Worm (Caenorhabditis elegans) whole organism, late embryonic: ENCODE data around the gene dagl-2.

ENCODE experiments used
- C08G9.2 ChIP-seq: sonication (generic microtip); optimal IDR thresholded peaks from 2 replicates; lab custom pipeline; 2016; ENCODE audit warnings: mild to moderate bottlenecking, missing genetic modification characterization, moderate library complexity, missing compliant biosample characterization
- K02D7.2 ChIP-seq: sonication (generic microtip); optimal IDR thresholded peaks from 2 replicates; lab custom pipeline; 2017; ENCODE audit warnings: mild to moderate bottlenecking, missing genetic modification characterization, missing compliant biosample characterization
- K09A11.1 ChIP-seq: sonication (generic microtip); optimal IDR thresholded peaks from 2 replicates; lab custom pipeline; 2017; ENCODE audit warnings: antibody characterized with exemption, mild to moderate bottlenecking, missing genetic modification characterization, missing compliant biosample characterization; ENCODE audit not compliant: insufficient read depth
- ceh-14 ChIP-seq: sonication (generic microtip); optimal IDR thresholded peaks from 2 replicates; lab custom pipeline; 2016; ENCODE audit warnings: missing genotype, missing genetic modification characterization, missing compliant biosample characterization
- ceh-19 ChIP-seq: fragments of 200-800 bp; sonication (Bioruptor generic); optimal IDR thresholded peaks from 2 replicates; lab custom pipeline; 2018; ENCODE audit warnings: mild to moderate bottlenecking, missing genetic modification characterization, missing compliant biosample characterization
- ceh-2 ChIP-seq: sonication (generic microtip); optimal IDR thresholded peaks from 2 replicates; lab custom pipeline; 2016; ENCODE audit warnings: missing genotype, missing genetic modification characterization, missing compliant biosample characterization
- ceh-31 ChIP-seq: sonication (generic microtip); optimal IDR thresholded peaks from 2 replicates; lab custom pipeline; 2016; ENCODE audit warnings: missing genetic modification characterization, missing compliant biosample characterization
- ceh-45 ChIP-seq: fragments of 200-800 bp; sonication (Bioruptor generic); IDR thresholded peaks from 2 replicates; pipeline ENCODE4 v1.3.6; 2022; ENCODE audit warnings: missing genetic modification reagents, missing genetic modification characterization, missing compliant biosample characterization
- ceh-48 ChIP-seq: sonication (generic microtip); optimal IDR thresholded peaks from 2 replicates; lab custom pipeline; 2016; ENCODE audit warnings: missing genetic modification characterization, inconsistent platforms, missing compliant biosample characterization
- che-1 ChIP-seq: sonication (generic microtip); optimal IDR thresholded peaks from 2 replicates; lab custom pipeline; 2016; ENCODE audit warnings: mild to moderate bottlenecking, missing genetic modification characterization, missing compliant biosample characterization
- dmd-4 ChIP-seq: sonication (generic microtip); optimal IDR thresholded peaks from 2 replicates; lab custom pipeline; 2016; ENCODE audit warnings: borderline replicate concordance, missing genetic modification characterization, missing compliant biosample characterization
- elt-2 ChIP-seq: sonication (generic microtip); optimal IDR thresholded peaks from 2 replicates; lab custom pipeline; 2016; ENCODE audit warnings: missing genetic modification reagents, missing genetic modification characterization, missing compliant biosample characterization
- eyg-1 ChIP-seq: sonication (generic microtip); optimal IDR thresholded peaks from 2 replicates; lab custom pipeline; 2016; ENCODE audit warnings: missing genotype, missing genetic modification characterization, missing compliant biosample characterization
- fkh-10 ChIP-seq: fragments of 150-350 bp; optimal IDR thresholded peaks from 2 replicates; lab custom pipeline; 2014; ENCODE audit warnings: missing biosample characterization, missing genetic modification reagents, missing genetic modification characterization
- hlh-13 ChIP-seq: fragments of 200-800 bp; sonication (Bioruptor generic); optimal IDR thresholded peaks from 2 replicates; lab custom pipeline; 2018; ENCODE audit warnings: mild to moderate bottlenecking, missing genetic modification characterization, missing compliant biosample characterization
- hlh-15 ChIP-seq: sonication (generic microtip); optimal IDR thresholded peaks from 2 replicates; lab custom pipeline; 2016; ENCODE audit warnings: missing genetic modification characterization, missing compliant biosample characterization
- hlh-6 ChIP-seq: sonication (generic microtip); optimal IDR thresholded peaks from 2 replicates; lab custom pipeline; 2016; ENCODE audit warnings: missing genotype, missing genetic modification characterization, missing compliant biosample characterization
- lim-6 ChIP-seq: sonication (generic microtip); optimal IDR thresholded peaks from 2 replicates; lab custom pipeline; 2016; ENCODE audit warnings: missing genetic modification characterization, missing compliant biosample characterization
- nhr-11 ChIP-seq: fragments of 150-350 bp; optimal IDR thresholded peaks from 2 replicates; lab custom pipeline; 2014; ENCODE audit warnings: missing biosample characterization, missing genetic modification characterization
- nhr-232 ChIP-seq: sonication (generic microtip); optimal IDR thresholded peaks from 2 replicates; lab custom pipeline; 2016; ENCODE audit warnings: missing genetic modification characterization, missing compliant biosample characterization
- pat-9 ChIP-seq: fragments of 200-800 bp; sonication (Bioruptor generic); optimal IDR thresholded peaks from 2 replicates; lab custom pipeline; 2018; ENCODE audit warnings: mild to moderate bottlenecking, missing genetic modification characterization, moderate library complexity, missing compliant biosample characterization
- pax-1 ChIP-seq: fragments of 150-350 bp; optimal IDR thresholded peaks from 2 replicates; lab custom pipeline; 2014; ENCODE audit warnings: missing biosample characterization, missing genetic modification characterization
- pha-4 ChIP-seq: fragments of 150-350 bp; optimal IDR thresholded peaks from 2 replicates; lab custom pipeline; 2018; ENCODE audit warnings: missing biosample characterization, missing genetic modification reagents, missing genetic modification characterization
- pros-1 ChIP-seq: fragments of 150-350 bp; optimal IDR thresholded peaks from 2 replicates; lab custom pipeline; 2014; ENCODE audit warnings: missing biosample characterization, missing genetic modification reagents, missing genetic modification characterization
- ref-2 ChIP-seq: sonication (generic microtip); optimal IDR thresholded peaks from 2 replicates; lab custom pipeline; 2016; ENCODE audit warnings: missing genetic modification characterization, missing compliant biosample characterization
- sdc-2 ChIP-seq: sonication (generic microtip); optimal IDR thresholded peaks from 2 replicates; lab custom pipeline; 2016; ENCODE audit warnings: missing genotype, missing genetic modification characterization, missing compliant biosample characterization
- sox-4 ChIP-seq: sonication (generic microtip); optimal IDR thresholded peaks from 2 replicates; lab custom pipeline; 2017; ENCODE audit warnings: mild to moderate bottlenecking, missing genetic modification characterization, inconsistent platforms, missing compliant biosample characterization
- syd-9 ChIP-seq: sonication (generic microtip); optimal IDR thresholded peaks from 2 replicates; lab custom pipeline; 2016; ENCODE audit warnings: mild to moderate bottlenecking, missing genetic modification characterization, moderate library complexity, missing compliant biosample characterization
- tbx-7 ChIP-seq: sonication (generic microtip); optimal IDR thresholded peaks from 2 replicates; lab custom pipeline; 2016; ENCODE audit warnings: missing genotype, missing genetic modification characterization, missing compliant biosample characterization
- ttx-3 ChIP-seq: sonication (generic microtip); optimal IDR thresholded peaks from 2 replicates; lab custom pipeline; 2016; ENCODE audit warnings: missing genetic modification reagents, missing genetic modification characterization, missing compliant biosample characterization
- unc-3 ChIP-seq, 2 experiments: fragments of 200-800 bp in 1 of 2; sonication (Bioruptor generic) in 1 of 2; sonication (generic microtip) in 1 of 2; conservative IDR thresholded peaks in 1 of 2; optimal IDR thresholded peaks in 1 of 2; 2 replicates each; pipeline versions ENCODE4 v1.3.6 to Lab custom; 2016 to 2022; ENCODE audit warnings: missing compliant biosample characterization in 2 of 2, missing genetic modification characterization in 2 of 2, missing genetic modification reagents in 1 of 2
- unc-42 ChIP-seq: sonication (generic microtip); optimal IDR thresholded peaks from 2 replicates; lab custom pipeline; 2016; ENCODE audit warnings: missing genotype, missing genetic modification characterization, missing compliant biosample characterization
- unc-55 ChIP-seq: sonication (generic microtip); optimal IDR thresholded peaks from 2 replicates; lab custom pipeline; 2017; ENCODE audit warnings: missing biosample characterization, missing genetic modification reagents, missing genetic modification characterization

Gene dagl-2

ce11 chrIII:778771-779170 lies 4.3 kb downstream of the dagl-2 start, which contains the start of gene alh-11 (continued):
- TF ChIP-seq hlh-13 (GFP tag; lab: Kevin White, UChicago), result no peak
- no peak for TF ChIP-seq che-1 (tag; lab: Kevin White, UChicago)

DNA sequence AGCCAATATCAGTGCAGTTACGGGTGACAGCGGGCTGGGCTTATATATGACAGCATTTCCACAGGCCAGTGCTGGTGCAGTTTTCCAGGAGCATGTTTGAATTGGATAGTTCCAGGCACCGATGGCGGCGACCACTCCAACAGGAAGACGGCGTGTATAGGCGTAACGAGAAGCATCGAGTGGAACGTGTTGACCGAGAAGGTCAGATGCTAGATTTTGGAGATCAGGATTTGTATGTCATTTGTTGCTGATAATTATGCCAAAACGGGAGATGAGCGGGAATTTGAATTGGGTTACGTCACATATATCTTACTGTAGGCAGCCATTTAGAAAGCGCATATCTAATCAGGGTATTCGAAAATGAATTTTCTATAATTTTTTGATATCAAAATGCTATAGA lies 7.7 kb downstream of the dagl-2 start:
- TF ChIP-seq sdc-2, result no peak

DNA sequence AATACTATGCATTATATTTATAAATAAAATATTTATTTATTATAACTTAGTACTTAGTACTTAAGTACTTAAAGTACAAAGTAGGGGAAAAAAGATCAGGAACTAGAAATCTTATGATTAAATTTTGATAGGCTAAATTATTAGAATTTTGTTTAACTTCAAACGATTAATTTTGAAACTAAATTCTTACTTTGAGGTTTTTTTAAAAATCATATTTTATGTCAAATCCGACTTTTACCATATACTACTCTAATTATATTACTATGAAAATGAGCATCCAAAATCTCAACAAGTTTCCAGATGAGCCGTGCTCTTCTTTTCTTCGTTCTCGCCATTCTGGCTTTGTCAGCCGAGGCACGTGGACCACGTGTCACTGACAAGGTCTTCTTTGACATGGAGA lies 10.0 kb downstream of the dagl-2 start, which contains the start of gene cyn-6:
cyn-6 (plus strand) TSS at position 301 of the 400 bp plus-strand sequence.
- TF ChIP-seq hlh-15 (no peak), pat-9 (tag; lab: Kevin White, UChicago) (no peak), hlh-6 (tag; lab: Kevin White, UChicago) (no peak), nhr-232 (tag; lab: Kevin White, UChicago) (no peak), ceh-14 (tag; lab: Kevin White, UChicago) (no peak), che-1 (tag; lab: Kevin White, UChicago) (no peak), ref-2 (tag; lab: Kevin White, UChicago) (no peak), lim-6 (tag; lab: Kevin White, UChicago) (no peak), C08G9.2 (no peak), K02D7.2 (tag; lab: Kevin White, UChicago) (no peak), sox-4 (no peak)

- TF ChIP-seq elt-2 (tag; lab: Kevin White, UChicago) (peak; percentile 83), pha-4 (tag; lab: Kevin White, UChicago) (no peak), ceh-48 (tag; lab: Kevin White, UChicago) (peak; percentile 3), syd-9 (tag; lab: Kevin White, UChicago) (no peak)
These were observed 10.4 kb downstream of the dagl-2 start for ce11 chrIII:772675-773074.

DNA sequence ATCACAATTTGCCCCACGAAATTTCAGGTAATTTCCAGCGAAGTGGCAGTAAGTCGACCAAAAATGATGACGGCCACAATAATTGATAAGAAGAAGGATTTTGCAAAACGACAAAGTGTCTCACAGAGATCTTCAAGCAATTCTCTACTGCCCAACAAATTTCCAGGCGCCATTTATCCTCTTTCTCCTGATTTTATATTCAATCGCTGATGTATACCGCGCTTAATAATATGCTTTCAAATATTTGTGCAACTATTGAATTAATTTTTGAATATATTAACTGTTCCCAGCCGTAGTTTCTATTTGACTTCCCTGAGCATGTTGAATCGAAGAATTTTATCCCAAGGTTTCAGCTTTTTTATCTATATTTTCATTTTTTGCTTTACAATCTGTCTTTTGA lies 12.1 kb downstream of the dagl-2 start, which contains the start of gene tpst-2:
tpst-2 (plus strand) TSS at position 301 of the 400 bp plus-strand sequence.
- TF ChIP-seq tbx-7 (tag; lab: Kevin White, UChicago) (no peak), unc-55 (GFP tag; lab: Kevin White, UChicago) (no peak), nhr-11 (tag; lab: Kevin White, UChicago) (no peak), elt-2 (tag; lab: Kevin White, UChicago) (no peak)

DNA sequence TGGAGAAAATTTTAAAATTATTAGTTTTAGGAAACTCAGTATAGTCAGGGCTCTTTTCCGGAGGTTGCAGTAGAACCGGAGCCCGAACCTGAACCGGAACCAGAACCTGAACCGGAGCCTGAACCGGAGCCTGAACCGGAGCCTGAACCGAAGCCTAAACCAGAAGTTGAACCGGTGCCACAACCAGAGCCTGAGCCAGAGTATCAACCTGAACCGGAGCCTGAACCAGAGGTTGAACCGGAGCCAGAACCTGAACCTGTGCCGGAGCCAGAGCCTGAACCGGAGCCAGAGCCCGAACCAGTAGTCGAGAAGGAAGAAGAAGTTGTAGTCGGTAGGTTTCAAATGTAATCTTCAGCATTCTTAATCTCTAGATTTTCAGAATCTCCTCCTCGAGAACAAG lies 14.6 kb downstream of the dagl-2 start:
- TF ChIP-seq ceh-45 (GFP tag; lab: Robert Waterston, UW), result no peak
- no peak for TF ChIP-seq unc-3 (GFP tag; conservative IDR thresholded peaks at IDR 0.05; lab: Robert Waterston, UW)
- TF ChIP-seq unc-3 (tag; optimal IDR thresholded peaks at IDR 0.05; lab: Kevin White, UChicago), result no peak

DNA sequence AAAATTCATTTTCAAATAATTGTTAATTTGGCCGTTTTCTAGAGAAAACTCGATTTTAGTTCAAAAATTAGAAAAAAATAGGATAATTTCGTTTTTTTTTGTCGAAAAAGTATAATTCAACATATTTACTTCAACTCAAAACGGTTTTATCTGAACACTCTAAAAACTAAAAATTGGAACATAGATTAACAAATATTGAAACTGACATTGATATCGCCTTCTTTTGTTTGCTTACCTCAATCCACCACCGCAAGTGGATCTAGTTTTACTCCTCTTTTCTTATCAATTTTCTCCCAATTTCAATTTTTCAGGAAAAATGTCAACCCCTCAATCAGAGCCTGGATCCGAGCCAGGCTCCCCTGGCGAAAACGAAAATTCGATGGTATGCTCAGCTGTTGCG lies 18.2 kb downstream of the dagl-2 start, which contains the start of gene ptl-1:
ptl-1 (plus strand) TSS at position 301 of the 400 bp plus-strand sequence.
- TF ChIP-seq hlh-15 (no peak), fkh-10 (no peak), sox-4 (no peak)

DNA sequence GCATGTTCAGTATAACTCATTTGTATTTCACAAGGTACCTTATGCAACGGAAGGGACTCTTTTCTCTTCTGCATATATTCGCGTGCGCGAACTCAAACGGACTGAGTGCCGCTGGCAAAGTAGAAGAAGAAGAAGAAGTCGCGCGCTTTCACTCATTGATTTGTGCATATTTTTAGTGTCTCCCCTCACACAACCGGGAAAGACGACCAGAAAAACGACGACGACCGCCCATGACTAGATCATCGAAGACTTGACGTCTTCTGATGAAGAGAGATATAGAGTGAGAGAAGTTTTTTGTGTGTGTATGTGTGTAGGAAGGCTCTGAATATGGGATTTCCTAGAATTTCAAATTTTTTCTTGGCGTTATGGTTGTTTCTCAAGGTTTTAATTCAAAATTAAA lies 18.7 kb downstream of the dagl-2 start:
- TF ChIP-seq ceh-31 (tag; lab: Kevin White, UChicago) (peak; percentile 8), unc-42 (tag; lab: Kevin White, UChicago) (peak; percentile 44), sox-4 (no peak), ceh-48 (tag; lab: Kevin White, UChicago) (peak; percentile 19)

- TF ChIP-seq pha-4 (tag; lab: Kevin White, UChicago) (no peak), hlh-6 (tag; lab: Kevin White, UChicago) (no peak), ceh-19 (GFP tag; lab: Kevin White, UChicago) (no peak), nhr-232 (tag; lab: Kevin White, UChicago) (no peak), che-1 (tag; lab: Kevin White, UChicago) (no peak), K09A11.1 (tag; lab: Kevin White, UChicago) (no peak), pros-1 (tag; lab: Kevin White, UChicago) (no peak), ceh-2 (tag; lab: Kevin White, UChicago) (no peak), tbx-7 (tag; lab: Kevin White, UChicago) (no peak), ttx-3 (tag; lab: Kevin White, UChicago) (no peak), pax-1 (tag; lab: Kevin White, UChicago) (no peak), dmd-4 (tag; lab: Kevin White, UChicago) (no peak), K02D7.2 (tag; lab: Kevin White, UChicago) (no peak), ceh-45 (GFP tag; lab: Robert Waterston, UW) (no peak), syd-9 (tag; lab: Kevin White, UChicago) (no peak), eyg-1 (tag; lab: Kevin White, UChicago) (no peak)
These were observed 20.6 kb downstream of the dagl-2 start for ce11 chrIII:762508-762907.
